Worm (Caenorhabditis elegans) whole organism, L3 larva: ENCODE data around the gene skpt-1.

Experiments
- ZK546.5 ChIP-seq: sonication (generic microtip); optimal IDR thresholded peaks from 2 replicates; lab custom pipeline; 2017; ENCODE audit warnings: missing biosample characterization, missing genetic modification characterization
- ama-1 ChIP-seq: fragments of 150-350 bp; optimal IDR thresholded peaks from 2 replicates; lab custom pipeline; 2018
- ceh-82 ChIP-seq: fragments of 150-350 bp; optimal IDR thresholded peaks from 2 replicates; lab custom pipeline; 2014; ENCODE audit warnings: missing biosample characterization, missing genetic modification characterization
- ceh-9 ChIP-seq: sonication (generic microtip); optimal IDR thresholded peaks from 2 replicates; lab custom pipeline; 2018; ENCODE audit warnings: missing biosample characterization, missing genetic modification characterization
- daf-12 ChIP-seq: fragments of 150-350 bp; optimal IDR thresholded peaks from 2 replicates; lab custom pipeline; 2014; ENCODE audit warnings: missing biosample characterization, missing genetic modification reagents, missing genetic modification characterization
- egl-27 ChIP-seq: sonication (generic microtip); optimal IDR thresholded peaks from 4 replicates; lab custom pipeline; 2017; ENCODE audit warnings: missing biosample characterization, missing genetic modification reagents, missing genetic modification characterization
- egl-5 ChIP-seq: fragments of 150-350 bp; optimal IDR thresholded peaks from 2 replicates; lab custom pipeline; 2017; ENCODE audit warnings: missing biosample characterization, missing genetic modification reagents, missing genetic modification characterization, inconsistent platforms
- elt-1 ChIP-seq: fragments of 150-350 bp; optimal IDR thresholded peaks from 2 replicates; lab custom pipeline; 2014; ENCODE audit warnings: missing biosample characterization, missing genetic modification characterization
- elt-2 ChIP-seq: sonication (generic microtip); optimal IDR thresholded peaks from 2 replicates; lab custom pipeline; 2016; ENCODE audit warnings: missing genetic modification reagents, mild to moderate bottlenecking, missing genetic modification characterization, missing compliant biosample characterization
- elt-3 ChIP-seq, 3 experiments: fragments of 150-350 bp in 1 of 3; sonication (generic microtip) in 2 of 3; optimal IDR thresholded peaks; 2 replicates in 2 of 3; 4 replicates in 1 of 3; lab custom pipeline; 2014 to 2017; ENCODE audit warnings: missing biosample characterization in 3 of 3, missing genetic modification characterization in 3 of 3
- eor-1 ChIP-seq, 2 experiments: fragments of 150-350 bp; optimal IDR thresholded peaks; 2 replicates each; lab custom pipeline; 2014 to 2018; ENCODE audit warnings: missing biosample characterization in 2 of 2, missing genetic modification characterization in 2 of 2
- fkh-10 ChIP-seq: sonication (generic microtip); optimal IDR thresholded peaks from 2 replicates; lab custom pipeline; 2017; ENCODE audit warnings: missing biosample characterization, missing genetic modification reagents, missing genetic modification characterization
- fkh-2 ChIP-seq: fragments of 150-350 bp; optimal IDR thresholded peaks from 2 replicates; lab custom pipeline; 2014; ENCODE audit warnings: missing biosample characterization, missing genetic modification reagents, missing genetic modification characterization
- hmg-11 ChIP-seq: sonication (generic microtip); optimal IDR thresholded peaks from 2 replicates; lab custom pipeline; 2016; ENCODE audit warnings: missing genetic modification characterization, missing compliant biosample characterization
- lin-39 ChIP-seq: fragments of 150-350 bp; optimal IDR thresholded peaks from 2 replicates; lab custom pipeline; 2018; ENCODE audit warnings: missing biosample characterization, missing genetic modification reagents, missing genetic modification characterization
- mdl-1 ChIP-seq: fragments of 150-350 bp; optimal IDR thresholded peaks from 2 replicates; lab custom pipeline; 2014; ENCODE audit warnings: missing biosample characterization, missing genetic modification characterization
- mml-1 ChIP-seq: fragments of 150-350 bp; sonication (generic microtip); optimal IDR thresholded peaks from 3 replicates; lab custom pipeline; 2014; ENCODE audit warnings: missing biosample characterization, missing genetic modification characterization
- nfya-1 ChIP-seq: sonication (generic microtip); optimal IDR thresholded peaks from 2 replicates; lab custom pipeline; 2017; ENCODE audit warnings: missing genetic modification characterization, mild to moderate bottlenecking, missing compliant biosample characterization, antibody characterized with exemption, moderate library complexity; ENCODE audit not compliant: insufficient read depth
- nhr-11 ChIP-seq: fragments of 150-350 bp; optimal IDR thresholded peaks from 2 replicates; lab custom pipeline; 2014; ENCODE audit warnings: missing biosample characterization, missing genetic modification characterization
- nhr-23 ChIP-seq: fragments of 150-350 bp; optimal IDR thresholded peaks from 2 replicates; lab custom pipeline; 2014; ENCODE audit warnings: missing biosample characterization, missing genetic modification reagents, missing genetic modification characterization
- nhr-237 ChIP-seq: fragments of 150-350 bp; optimal IDR thresholded peaks from 2 replicates; lab custom pipeline; 2014; ENCODE audit warnings: missing biosample characterization, missing genetic modification characterization
- nhr-25 ChIP-seq: sonication (generic microtip); optimal IDR thresholded peaks from 2 replicates; lab custom pipeline; 2017; ENCODE audit warnings: missing biosample characterization, missing genetic modification characterization
- nhr-28 ChIP-seq: fragments of 150-350 bp; optimal IDR thresholded peaks from 2 replicates; lab custom pipeline; 2014; ENCODE audit warnings: missing biosample characterization, missing genetic modification characterization
- nhr-43 ChIP-seq: sonication (generic microtip); optimal IDR thresholded peaks from 2 replicates; lab custom pipeline; 2016; ENCODE audit warnings: mild to moderate bottlenecking, missing genetic modification characterization, missing compliant biosample characterization; ENCODE audit not compliant: poor library complexity, severe bottlenecking
- nhr-76 ChIP-seq: fragments of 150-350 bp; sonication (generic microtip); optimal IDR thresholded peaks from 5 replicates; lab custom pipeline; 2014; ENCODE audit warnings: missing biosample characterization, missing genetic modification characterization
- nhr-77 ChIP-seq: fragments of 150-350 bp; optimal IDR thresholded peaks from 2 replicates; lab custom pipeline; 2014; ENCODE audit warnings: missing biosample characterization, missing genetic modification characterization
- pqm-1 ChIP-seq: fragments of 150-350 bp; optimal IDR thresholded peaks from 2 replicates; lab custom pipeline; 2017; ENCODE audit warnings: missing biosample characterization, missing genetic modification characterization, inconsistent platforms
- sea-2 ChIP-seq: fragments of 150-350 bp; sonication (generic microtip); optimal IDR thresholded peaks from 4 replicates; lab custom pipeline; 2014; ENCODE audit warnings: missing biosample characterization, missing genetic modification reagents, missing genetic modification characterization
- skn-1 ChIP-seq: fragments of 150-350 bp; optimal IDR thresholded peaks from 2 replicates; lab custom pipeline; 2014; ENCODE audit warnings: missing biosample characterization, missing genetic modification characterization
- tbx-2 ChIP-seq: sonication (generic microtip); optimal IDR thresholded peaks from 2 replicates; lab custom pipeline; 2016; ENCODE audit warnings: mild to moderate bottlenecking, missing genetic modification characterization, missing compliant biosample characterization
- unc-39 ChIP-seq: sonication (generic microtip); optimal IDR thresholded peaks from 4 replicates; lab custom pipeline; 2017; ENCODE audit warnings: missing biosample characterization, missing genetic modification characterization
- unc-62 ChIP-seq: fragments of 150-350 bp; sonication (generic microtip); optimal IDR thresholded peaks from 4 replicates; lab custom pipeline; 2014; ENCODE audit warnings: missing biosample characterization, missing genetic modification reagents, missing genetic modification characterization
- zag-1 ChIP-seq: fragments of 150-350 bp; optimal IDR thresholded peaks from 2 replicates; lab custom pipeline; 2014; ENCODE audit warnings: missing biosample characterization, missing genetic modification characterization

Gene skpt-1

DNA sequence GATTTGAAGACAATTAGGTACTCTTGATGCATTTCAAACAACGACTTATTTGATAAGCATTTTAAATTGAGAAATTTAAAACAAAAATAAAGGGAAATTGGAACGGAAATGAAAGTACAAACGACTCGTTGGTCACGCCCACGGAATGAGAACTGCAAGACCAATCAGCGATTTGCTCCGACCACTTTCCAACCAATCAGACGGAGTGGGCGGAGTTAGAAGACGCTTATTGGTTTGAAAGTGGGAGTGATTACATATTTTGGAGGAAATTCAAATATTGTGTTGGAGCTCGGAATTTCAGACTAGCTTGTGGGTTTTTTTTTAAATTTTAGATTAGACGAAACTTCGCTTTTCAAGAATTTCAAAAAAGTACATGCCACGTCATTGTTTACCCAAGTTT lies 20.9 kb upstream of the skpt-1 start:
- TF ChIP-seq nfya-1 (tag; lab: Kevin White, UChicago) = peak; percentile 99
- TF ChIP-seq ceh-9 (tag; lab: Kevin White, UChicago) = no peak
- TF ChIP-seq ZK546.5 (tag; lab: Kevin White, UChicago) = no peak
- TF ChIP-seq nhr-11 = no peak
- no peak for TF ChIP-seq ceh-82
- TF ChIP-seq elt-2 (tag; lab: Kevin White, UChicago) = no peak
- TF ChIP-seq, all 47 proteins: peak for 1

DNA sequence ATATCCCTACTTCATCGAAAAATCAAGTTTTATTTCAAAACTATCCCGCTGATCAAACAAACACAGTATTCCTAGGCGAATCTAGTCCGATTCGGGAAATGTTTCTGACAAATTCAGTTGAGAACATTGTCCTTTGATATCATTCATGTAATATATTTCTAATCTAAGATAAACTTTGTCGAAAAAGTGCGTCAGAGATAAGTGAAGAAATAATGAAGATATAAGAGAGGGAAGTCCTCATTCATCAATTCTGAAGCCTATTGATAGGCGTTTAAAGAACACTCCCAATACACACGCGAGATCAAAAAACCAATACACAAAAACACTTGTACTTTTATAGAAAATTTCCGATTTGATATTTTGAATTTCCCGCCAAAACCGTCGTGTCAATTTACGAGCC lies 16.7 kb upstream of the skpt-1 start:
- TF ChIP-seq sea-2 (no peak), nhr-25 (tag; lab: Kevin White, UChicago) (peak; percentile 19), mdl-1 (tag; lab: Kevin White, UChicago) (no peak), elt-3 (tag; optimal IDR thresholded peaks at IDR 0.05; lab: Kevin White, UChicago) (peak; percentile 49 to 90 (median 88))

DNA sequence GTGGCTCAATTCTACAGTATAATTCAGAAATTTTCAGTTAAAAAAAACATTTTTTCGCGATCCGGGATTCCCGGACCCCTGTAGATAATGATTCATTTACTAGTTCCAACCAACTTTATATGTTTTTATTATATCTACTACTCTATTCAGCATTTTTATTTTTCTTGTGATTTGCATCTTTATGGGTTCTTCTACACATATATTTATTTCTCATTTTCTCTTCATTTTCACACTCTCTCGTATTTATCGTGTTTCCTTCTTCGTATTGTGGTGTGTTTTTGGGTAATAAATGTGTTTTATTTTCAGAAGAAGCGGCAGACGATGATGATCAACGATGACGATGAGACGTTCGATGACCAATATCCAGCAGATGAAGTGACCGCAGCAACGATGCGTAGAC lies 15.9 kb upstream of the skpt-1 start, which contains the start of gene F48E8.2:
Gene F48E8.2 (plus strand): TSS at position 301 of the 400 bp plus-strand sequence.
- TF ChIP-seq unc-62 (GFP tag; lab: Kevin White, UChicago) (no peak), nhr-43 (tag; lab: Kevin White, UChicago) (no peak), nfya-1 (tag; lab: Kevin White, UChicago) (no peak), unc-39 (tag; lab: Kevin White, UChicago) (no peak), fkh-10 (GFP tag; lab: Kevin White, UChicago) (no peak), tbx-2 (tag; lab: Kevin White, UChicago) (no peak), eor-1 (tag; optimal IDR thresholded peaks at IDR 0.05; lab: Kevin White, UChicago) (no peak), fkh-2 (no peak), daf-12 (no peak), nhr-77 (tag; lab: Kevin White, UChicago) (no peak), nhr-28 (tag; lab: Kevin White, UChicago) (no peak), mdl-1 (tag; lab: Kevin White, UChicago) (no peak), egl-5 (tag; lab: Kevin White, UChicago) (no peak), nhr-11 (no peak), egl-27 (tag; lab: Kevin White, UChicago) (no peak), nhr-76 (tag; lab: Kevin White, UChicago) (no peak), hmg-11 (tag; lab: Kevin White, UChicago) (no peak), nhr-25 (tag; lab: Kevin White, UChicago) (no peak)

DNA sequence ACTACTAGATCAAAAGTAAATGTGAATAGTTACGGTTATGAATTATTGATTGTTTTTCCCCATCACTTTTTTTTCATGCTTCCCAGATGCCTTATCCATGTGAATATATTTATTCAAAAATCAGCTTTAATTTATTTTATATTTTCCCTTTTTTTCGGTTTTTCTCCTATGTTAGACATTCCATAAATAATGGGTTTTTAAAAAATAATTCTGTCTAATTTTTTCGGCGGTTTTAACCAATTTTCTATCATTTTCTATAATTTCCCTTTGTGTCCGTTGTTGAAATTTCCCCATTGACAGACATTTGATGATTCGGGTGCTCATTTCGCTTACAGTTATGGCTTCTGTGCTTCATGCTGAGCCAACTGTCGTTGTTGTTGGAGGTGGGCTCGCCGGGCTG lies 12.9 kb upstream of the skpt-1 start, which contains the start of gene F48E8.3:
Gene F48E8.3 (plus strand): TSS at position 301 of the 400 bp plus-strand sequence.
- TF ChIP-seq nhr-23 (tag; lab: Kevin White, UChicago) (no peak), ama-1 (lab: Kevin White, UChicago) (no peak), skn-1 (tag; lab: Kevin White, UChicago) (no peak), elt-3 (tag; optimal IDR thresholded peaks at IDR 0.05; lab: Kevin White, UChicago) (no peak), elt-1 (tag; lab: Kevin White, UChicago) (no peak), nhr-237 (tag; lab: Kevin White, UChicago) (no peak), fkh-2 (no peak)

DNA sequence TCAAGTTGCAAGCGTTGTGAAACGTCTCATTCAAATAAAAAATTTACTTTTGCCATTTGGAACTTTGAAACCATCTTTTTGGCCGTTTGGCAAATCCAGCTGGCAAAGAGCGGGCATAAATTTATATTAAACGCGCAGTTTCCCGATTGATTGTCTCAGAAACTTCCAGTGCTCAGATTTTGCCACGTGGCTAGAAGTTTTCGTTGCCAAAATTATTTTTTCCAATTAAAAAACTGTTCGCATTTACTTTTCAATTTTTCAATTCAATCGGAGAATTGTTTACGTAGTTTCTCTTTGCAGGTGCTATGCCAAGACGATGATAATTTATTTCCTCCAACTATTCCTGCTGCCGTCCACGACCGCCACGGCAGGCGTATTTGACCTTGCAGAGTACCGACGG lies 5.1 kb upstream of the skpt-1 start, which contains the start of gene F48E8.4:
Gene F48E8.4 (plus strand): TSS at position 301 of the 400 bp plus-strand sequence.
- TF ChIP-seq nhr-76 (tag; lab: Kevin White, UChicago) = no peak
- TF ChIP-seq nhr-28 (tag; lab: Kevin White, UChicago) = no peak
- TF ChIP-seq pqm-1 = no peak
- TF ChIP-seq hmg-11 (tag; lab: Kevin White, UChicago) = no peak
- peak; percentile 13 for TF ChIP-seq nhr-25 (tag; lab: Kevin White, UChicago)
- no peak for TF ChIP-seq mml-1 (tag; lab: Kevin White, UChicago)

DNA sequence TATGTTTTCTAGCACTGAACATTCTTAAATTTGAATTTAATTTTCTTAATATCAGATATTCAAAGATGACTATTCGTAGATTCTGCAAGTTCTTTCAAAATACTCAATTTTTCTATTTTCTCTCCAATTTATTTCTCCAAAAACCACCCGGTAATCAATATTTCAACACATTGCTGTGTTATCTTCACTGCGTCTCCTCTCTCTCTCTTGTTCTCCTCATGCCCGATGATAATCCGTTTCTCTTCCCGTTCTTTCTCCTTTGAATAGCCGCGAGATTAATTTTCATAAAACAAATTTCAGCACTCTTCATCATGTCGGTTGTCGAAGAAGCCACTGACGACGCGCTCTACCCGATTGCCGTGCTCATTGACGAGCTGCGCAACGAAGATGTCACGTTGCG lies 2.2 kb upstream of the skpt-1 start, which contains the start of gene paa-1:
Gene paa-1 (plus strand): TSS at position 301 of the 400 bp plus-strand sequence.
- no peak for TF ChIP-seq ceh-82
- no peak for TF ChIP-seq lin-39
- no peak for TF ChIP-seq zag-1 (tag; lab: Kevin White, UChicago)
- no peak for TF ChIP-seq mdl-1 (tag; lab: Kevin White, UChicago)
